Worm (Caenorhabditis elegans) whole organism, L4 larva: Measurements from ENCODE around the gene col-40.

Experiments
- D1046.2 ChIP-seq: fragments of 200-800 bp; sonication (Bioruptor generic); IDR thresholded peaks from 2 replicates; pipeline ENCODE4 v1.3.6; 2022; ENCODE audit warnings: missing genetic modification characterization, missing compliant biosample characterization
- T26A8.4 ChIP-seq: fragments of 200-800 bp; sonication (Bioruptor generic); IDR thresholded peaks from 2 replicates; pipeline ENCODE4 v1.3.6; 2022; ENCODE audit warnings: missing genetic modification characterization, missing compliant biosample characterization
- fkh-10 ChIP-seq: fragments of 150-350 bp; optimal IDR thresholded peaks from 2 replicates; lab custom pipeline; 2014; ENCODE audit warnings: missing biosample characterization, missing genetic modification reagents, missing genetic modification characterization
- gei-8 ChIP-seq: fragments of 200-800 bp; sonication (Bioruptor generic); optimal IDR thresholded peaks from 2 replicates; lab custom pipeline; 2018; ENCODE audit warnings: mild to moderate bottlenecking, missing genetic modification characterization, missing compliant biosample characterization
- lin-29 ChIP-seq: fragments of 200-800 bp; sonication (Bioruptor generic); IDR thresholded peaks from 2 replicates; pipeline ENCODE4 v1.3.6; 2022; ENCODE audit warnings: missing genetic modification reagents, missing genetic modification characterization, missing compliant biosample characterization
- madf-5 ChIP-seq, 2 experiments: fragments of 200-800 bp; sonication (Bioruptor generic); IDR thresholded peaks; 2 replicates each; pipeline ENCODE4 v1.3.6; 2022; ENCODE audit warnings: missing compliant biosample characterization in 2 of 2, missing genetic modification characterization in 2 of 2

DNA sequence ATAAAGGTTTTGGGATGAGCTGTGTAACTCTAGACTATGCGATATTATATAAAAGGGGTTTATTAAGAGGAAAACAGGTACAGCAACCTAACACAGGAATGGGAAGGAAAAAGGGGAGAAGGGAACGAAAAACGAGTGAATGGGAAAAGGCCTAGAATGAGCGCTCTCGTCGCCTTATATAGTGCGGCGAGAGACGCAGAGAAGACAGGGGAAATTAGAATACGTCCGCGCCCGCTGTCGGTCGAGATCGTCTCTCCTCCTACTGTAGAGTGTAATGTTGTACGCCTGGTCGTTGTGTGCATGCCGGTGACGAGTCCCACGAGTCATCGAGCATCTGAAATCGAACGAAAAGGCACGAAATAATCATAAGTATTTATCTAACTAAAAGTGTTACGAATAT, 46.5 kb upstream of the col-40 start:
- no peak for TF ChIP-seq gei-8 (GFP tag; lab: Kevin White, UChicago)
- TF ChIP-seq lin-29 (GFP tag; lab: Robert Waterston, UW), result no peak
- no peak for TF ChIP-seq madf-5 (GFP tag; IDR thresholded peaks at IDR 0.05; lab: Robert Waterston, UW)
- TF ChIP-seq T26A8.4, result no peak
- TF ChIP-seq fkh-10 (GFP tag; lab: Kevin White, UChicago), result no peak
- TF ChIP-seq D1046.2 (GFP tag; lab: Robert Waterston, UW), result no peak
